Worm (Caenorhabditis elegans) whole organism, L2 larva: ENCODE data around the gene snb-6.

ENCODE experiments used
- alr-1 ChIP-seq: fragments of 150-350 bp; optimal IDR thresholded peaks from 2 replicates; lab custom pipeline; 2014; ENCODE audit warnings: missing biosample characterization, missing genetic modification characterization
- elt-3 ChIP-seq: sonication (generic microtip); optimal IDR thresholded peaks from 2 replicates; lab custom pipeline; 2017; ENCODE audit warnings: missing biosample characterization, missing genetic modification characterization
- lin-11 ChIP-seq: fragments of 150-350 bp; sonication (generic microtip); optimal IDR thresholded peaks from 2 replicates; lab custom pipeline; 2014; ENCODE audit warnings: missing biosample characterization, missing genetic modification characterization, inconsistent platforms, mixed read lengths
- mdl-1 ChIP-seq, 2 experiments: fragments of 150-350 bp in 1 of 2; sonication (generic microtip) in 1 of 2; optimal IDR thresholded peaks; 2 replicates each; lab custom pipeline; 2017; ENCODE audit warnings: missing biosample characterization in 2 of 2, missing genetic modification characterization in 2 of 2
- nhr-21 ChIP-seq: fragments of 150-350 bp; optimal IDR thresholded peaks from 2 replicates; lab custom pipeline; 2014; ENCODE audit warnings: missing biosample characterization, missing genetic modification characterization
- nhr-237 ChIP-seq: fragments of 150-350 bp; optimal IDR thresholded peaks from 2 replicates; lab custom pipeline; 2014; ENCODE audit warnings: missing biosample characterization, missing genetic modification characterization
- peb-1 ChIP-seq: fragments of 150-350 bp; optimal IDR thresholded peaks from 2 replicates; lab custom pipeline; 2014; ENCODE audit warnings: missing biosample characterization, missing genetic modification characterization
- snpc-4 ChIP-seq: fragments of 150-350 bp; optimal IDR thresholded peaks from 2 replicates; lab custom pipeline; 2014; ENCODE audit warnings: missing biosample characterization, missing genetic modification characterization
- unc-55 ChIP-seq: fragments of 150-350 bp; sonication (generic microtip); optimal IDR thresholded peaks from 3 replicates; lab custom pipeline; 2014; ENCODE audit warnings: missing biosample characterization, missing genetic modification reagents, missing genetic modification characterization
- unc-62 ChIP-seq: fragments of 150-350 bp; optimal IDR thresholded peaks from 2 replicates; lab custom pipeline; 2014; ENCODE audit warnings: missing biosample characterization, missing genetic modification reagents, missing genetic modification characterization

DNA sequence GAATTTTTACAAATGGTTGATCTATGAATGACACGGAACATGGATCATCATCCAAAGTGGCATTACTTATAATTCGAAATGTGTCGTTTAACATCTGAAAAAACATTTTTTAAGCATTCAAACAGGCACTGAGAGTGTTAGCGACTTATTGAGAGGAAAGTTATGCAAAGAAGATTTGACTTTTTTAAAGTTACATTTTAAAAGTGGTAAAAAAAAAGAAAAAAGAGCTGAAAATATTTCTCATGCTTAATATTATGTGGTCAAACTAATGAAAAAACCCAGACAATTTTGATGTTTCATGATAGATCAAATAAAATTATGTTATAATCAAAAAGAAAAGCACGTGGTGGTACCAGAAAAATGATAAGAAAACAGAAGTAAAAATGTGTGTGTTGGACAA is 5.6 kb upstream of the snb-6 start, which contains the start of gene npr-20:
- TF ChIP-seq nhr-21 (tag; lab: Kevin White, UChicago) (no peak), unc-55 (GFP tag; lab: Kevin White, UChicago) (no peak), unc-62 (GFP tag; lab: Kevin White, UChicago) (no peak), lin-11 (tag; lab: Kevin White, UChicago) (no peak), snpc-4 (tag; lab: Kevin White, UChicago) (no peak), elt-3 (no peak), mdl-1 (tag; optimal IDR thresholded peaks at IDR 0.05; lab: Kevin White, UChicago) (no peak), peb-1 (no peak), nhr-237 (tag; lab: Kevin White, UChicago) (no peak), alr-1 (tag; lab: Kevin White, UChicago) (no peak)
